Worm (Caenorhabditis elegans): ENCODE results near the gene clec-22.

- TF ChIP-seq elt-3 (tag; optimal IDR thresholded peaks at IDR 0.05) = no peak
- no peak for TF ChIP-seq snpc-4 (tag; optimal IDR thresholded peaks at IDR 0.05)
- TF ChIP-seq fos-1 (tag; optimal IDR thresholded peaks at IDR 0.05) = no peak
- no peak for TF ChIP-seq ama-1 (optimal IDR thresholded peaks at IDR 0.05)
- no peak for TF ChIP-seq nhr-77 (tag; optimal IDR thresholded peaks at IDR 0.05)
- TF ChIP-seq ceh-82 (tag; optimal IDR thresholded peaks at IDR 0.05) = no peak
- TF ChIP-seq lsy-2 (tag; optimal IDR thresholded peaks at IDR 0.05) = no peak
- TF ChIP-seq aly-2 (tag; optimal IDR thresholded peaks at IDR 0.05) = no peak
- no peak for TF ChIP-seq sem-4 (tag; optimal IDR thresholded peaks at IDR 0.05)
- no peak for TF ChIP-seq gmeb-1 (tag; optimal IDR thresholded peaks at IDR 0.05)
- no peak for TF ChIP-seq nhr-11 (tag; optimal IDR thresholded peaks at IDR 0.05)
These were observed 4.1 kb upstream of the clec-22 start, which contains the start of the genes clec-35 and clec-27 for ce11 chrV:16853956-16854683.
